Fruit fly (Drosophila melanogaster): ENCODE measurements around the gene CG32219.

The CG32219 gene

dm6 chr3L:19908201-19909127, 42.5 kb downstream of the CG32219 start (continued):
- TF ChIP-seq jumu (GFP tag; optimal IDR thresholded peaks at IDR 0.05), result no peak
- TF ChIP-seq Eip74EF (GFP tag; optimal IDR thresholded peaks at IDR 0.05), result no peak
- TF ChIP-seq CG5245 (GFP tag; optimal IDR thresholded peaks at IDR 0.05), result no peak
- peak; percentile 76 for TF ChIP-seq vvl (GFP tag; IDR thresholded peaks at IDR 0.05)
- no peak for TF ChIP-seq CG8765 (GFP tag; IDR thresholded peaks at IDR 0.05)
- no peak for TF ChIP-seq PHDP (tag; optimal IDR thresholded peaks at IDR 0.05)
- no peak for TF ChIP-seq CG9437 (GFP tag; optimal IDR thresholded peaks at IDR 0.05)
- TF ChIP-seq HHEX (GFP tag; optimal IDR thresholded peaks at IDR 0.05), result no peak
- no peak for TF ChIP-seq Elba2 (GFP tag; optimal IDR thresholded peaks at IDR 0.05)
- TF ChIP-seq Sox100B (GFP tag; optimal IDR thresholded peaks at IDR 0.05), result no peak
- TF ChIP-seq Atf6 (GFP tag; IDR thresholded peaks at IDR 0.05), result no peak
- TF ChIP-seq CG1647 (GFP tag; optimal IDR thresholded peaks at IDR 0.05), result no peak
- no peak for TF ChIP-seq Doc3 (GFP tag; IDR thresholded peaks at IDR 0.05; ENCODE audit: partially characterized antibody)
- TF ChIP-seq Dp (GFP tag; optimal IDR thresholded peaks at IDR 0.05), result no peak
- no peak for TF ChIP-seq Ravus (GFP tag; IDR thresholded peaks at IDR 0.05)
- TF ChIP-seq CG2712 (tag; optimal IDR thresholded peaks at IDR 0.05), result no peak
- no peak for TF ChIP-seq CG6791 (GFP tag; IDR thresholded peaks at IDR 0.05; ENCODE audit: partially characterized antibody)
- TF ChIP-seq CG15073 (GFP tag; optimal IDR thresholded peaks at IDR 0.05), result no peak
- no peak for TF ChIP-seq CG16815 (GFP tag; optimal IDR thresholded peaks at IDR 0.05)
- no peak for TF ChIP-seq Ada2b (GFP tag; IDR thresholded peaks at IDR 0.05)
- peak; percentile 55 for TF ChIP-seq pros (GFP tag; optimal IDR thresholded peaks at IDR 0.05)
- TF ChIP-seq jigr1 (GFP tag; IDR thresholded peaks at IDR 0.05), result no peak
- no peak for TF ChIP-seq HLH54F (GFP tag; optimal IDR thresholded peaks at IDR 0.05)
- peak; percentile 38 for TF ChIP-seq ftz-f1 (GFP tag; optimal IDR thresholded peaks at IDR 0.05)
- TF ChIP-seq cwo (GFP tag; optimal IDR thresholded peaks at IDR 0.05), result peak; percentile 16
- TF ChIP-seq chif (GFP tag; optimal IDR thresholded peaks at IDR 0.05), result no peak
- TF ChIP-seq bsh (GFP tag; optimal IDR thresholded peaks at IDR 0.05), result no peak
- no peak for TF ChIP-seq Neu2 (GFP tag; optimal IDR thresholded peaks at IDR 0.05; ENCODE audit: borderline replicate concordance)
- TF ChIP-seq Antp (GFP tag; optimal IDR thresholded peaks at IDR 0.05), result no peak
- no peak for TF ChIP-seq h (optimal IDR thresholded peaks at IDR 0.05)
- TF ChIP-seq tna (GFP tag; IDR thresholded peaks at IDR 0.05; ENCODE audit: partially characterized antibody), result no peak
- no peak for TF ChIP-seq unpg (GFP tag; optimal IDR thresholded peaks at IDR 0.05)
- TF ChIP-seq Dad (GFP tag; optimal IDR thresholded peaks at IDR 0.05), result no peak
- no peak for TF ChIP-seq GATAe (GFP tag; conservative IDR thresholded peaks at IDR 0.05)
- no peak for TF ChIP-seq CG31365 (tag; optimal IDR thresholded peaks at IDR 0.05)
- TF ChIP-seq CG11696 (GFP tag; IDR thresholded peaks at IDR 0.05), result no peak
- no peak for TF ChIP-seq CG42726 (GFP tag; IDR thresholded peaks at IDR 0.05; ENCODE audit: partially characterized antibody)
- no peak for TF ChIP-seq CHES-1-like (GFP tag; optimal IDR thresholded peaks at IDR 0.05)
- TF ChIP-seq CrebB (tag; optimal IDR thresholded peaks at IDR 0.05), result no peak
- TF ChIP-seq CG1529 (GFP tag; optimal IDR thresholded peaks at IDR 0.05), result no peak
- TF ChIP-seq zfh1 (GFP tag; IDR thresholded peaks at IDR 0.05), result no peak
- no peak for TF ChIP-seq CG1832 (GFP tag; optimal IDR thresholded peaks at IDR 0.05)
- no peak for TF ChIP-seq lab (GFP tag; optimal IDR thresholded peaks at IDR 0.05)
- TF ChIP-seq HLH3B (GFP tag; IDR thresholded peaks at IDR 0.05), result no peak
- peak; percentile 96 for TF ChIP-seq sr (GFP tag; IDR thresholded peaks at IDR 0.05)
- TF ChIP-seq CG10147 (GFP tag; optimal IDR thresholded peaks at IDR 0.05), result no peak
- no peak for TF ChIP-seq CG16813 (GFP tag; IDR thresholded peaks at IDR 0.05; ENCODE audit: partially characterized antibody)
- TF ChIP-seq dmrt11E (tag; optimal IDR thresholded peaks at IDR 0.05), result no peak
- no peak for TF ChIP-seq CG2116 (GFP tag; optimal IDR thresholded peaks at IDR 0.05)

Data from whole organism, embryonic.